Worm (Caenorhabditis elegans) whole organism, L4/young adult: ENCODE measurements around the gene adah-1.

Source experiments
- W03F9.2 ChIP-seq: fragments of 150-350 bp; optimal IDR thresholded peaks from 2 replicates; lab custom pipeline; 2014; ENCODE audit warnings: missing biosample characterization, missing genetic modification characterization
- dao-5 ChIP-seq: sonication (generic microtip); optimal IDR thresholded peaks from 2 replicates; lab custom pipeline; 2016; ENCODE audit warnings: missing genotype, missing genetic modification characterization, moderate library complexity, missing compliant biosample characterization
- him-1 ChIP-seq: sonication (generic microtip); optimal IDR thresholded peaks from 2 replicates; lab custom pipeline; 2016; ENCODE audit warnings: missing genotype, missing genetic modification reagents, missing genetic modification characterization, missing compliant biosample characterization

adah-1 gene

ce11 chrIV:7065022-7065421 is 41.0 kb downstream of the adah-1 start, which contains the start of gene Y43B11AL.1:
Gene Y43B11AL.1 (plus strand): TSS chrIV:7065322.
- no peak for TF ChIP-seq W03F9.2 (tag; lab: Kevin White, UChicago)

ce11 chrIV:7067446-7067845 is 43.4 kb downstream of the adah-1 start:
- TF ChIP-seq W03F9.2 (tag; lab: Kevin White, UChicago) = no peak
- TF ChIP-seq dao-5 (tag; lab: Kevin White, UChicago) = no peak
- no peak for TF ChIP-seq him-1 (tag; lab: Kevin White, UChicago)

- TF ChIP-seq W03F9.2 (tag; lab: Kevin White, UChicago) (no peak), him-1 (tag; lab: Kevin White, UChicago) (no peak), dao-5 (tag; lab: Kevin White, UChicago) (no peak)
Measured at ce11 chrIV:7072110-7072509, 48.1 kb downstream of the adah-1 start, which contains the start of gene srg-48. Gene srg-48 (plus strand): TSS chrIV:7072410.

- TF ChIP-seq dao-5 (tag; lab: Kevin White, UChicago) (no peak), him-1 (tag; lab: Kevin White, UChicago) (no peak), W03F9.2 (tag; lab: Kevin White, UChicago) (no peak)
Measured at ce11 chrIV:7075063-7075462, 51.1 kb downstream of the adah-1 start, which contains the start of gene srg-50. Gene srg-50 (minus strand): TSS chrIV:7075163.
